Worm (Caenorhabditis elegans) whole organism, early embryonic: ENCODE data around the gene srd-59.

ENCODE experiments used
- B0310.2 ChIP-seq: sonication (generic microtip); optimal IDR thresholded peaks from 2 replicates; lab custom pipeline; 2016; ENCODE audit warnings: mild to moderate bottlenecking, missing genetic modification characterization, missing compliant biosample characterization
- F13C5.2 ChIP-seq: sonication (generic microtip); optimal IDR thresholded peaks from 2 replicates; lab custom pipeline; 2017; ENCODE audit warnings: mild to moderate bottlenecking, missing genetic modification characterization, inconsistent platforms, missing compliant biosample characterization
- aly-1 ChIP-seq: sonication (generic microtip); optimal IDR thresholded peaks from 2 replicates; lab custom pipeline; 2016; ENCODE audit warnings: missing genetic modification characterization, missing compliant biosample characterization
- ama-1 ChIP-seq: fragments of 150-350 bp; optimal IDR thresholded peaks from 2 replicates; lab custom pipeline; 2014
- ceh-13 ChIP-seq: fragments of 200-800 bp; sonication (Bioruptor generic); optimal IDR thresholded peaks from 2 replicates; lab custom pipeline; 2018; ENCODE audit warnings: mild to moderate bottlenecking, missing genetic modification characterization, missing compliant biosample characterization
- ceh-36 ChIP-seq: sonication (generic microtip); optimal IDR thresholded peaks from 2 replicates; lab custom pipeline; 2016; ENCODE audit warnings: missing genetic modification characterization, inconsistent platforms, missing compliant biosample characterization
- ets-7 ChIP-seq: sonication (generic microtip); optimal IDR thresholded peaks from 2 replicates; lab custom pipeline; 2016; ENCODE audit warnings: missing genotype, missing genetic modification characterization, missing compliant biosample characterization
- flt-1 ChIP-seq: fragments of 200-800 bp; sonication (Bioruptor generic); IDR thresholded peaks from 2 replicates; pipeline ENCODE4 v1.3.6; 2022; ENCODE audit warnings: missing genetic modification characterization, missing compliant biosample characterization
- hmbx-1 ChIP-seq: sonication (generic microtip); optimal IDR thresholded peaks from 2 replicates; lab custom pipeline; 2016; ENCODE audit warnings: mild to moderate bottlenecking, missing genetic modification characterization, missing compliant biosample characterization
- hmg-4 ChIP-seq: fragments of 200-800 bp; sonication (Bioruptor generic); optimal IDR thresholded peaks from 2 replicates; lab custom pipeline; 2018; ENCODE audit warnings: mild to moderate bottlenecking, missing genetic modification characterization, missing compliant biosample characterization
- hnd-1 ChIP-seq: sonication (generic microtip); optimal IDR thresholded peaks from 2 replicates; lab custom pipeline; 2016; ENCODE audit warnings: missing genetic modification characterization, missing compliant biosample characterization
- pes-1 ChIP-seq: fragments of 200-800 bp; sonication (Bioruptor generic); IDR thresholded peaks from 2 replicates; pipeline ENCODE4 v1.3.6; 2022; ENCODE audit warnings: missing genetic modification reagents, missing genetic modification characterization, missing compliant biosample characterization
- scrt-1 ChIP-seq: fragments of 200-800 bp; sonication (Bioruptor generic); IDR thresholded peaks from 2 replicates; pipeline ENCODE4 v1.3.6; 2022; ENCODE audit warnings: missing genetic modification characterization, missing compliant biosample characterization
- sea-1 ChIP-seq: fragments of 200-800 bp; sonication (Bioruptor generic); conservative IDR thresholded peaks from 2 replicates; pipeline ENCODE4 v1.3.6; 2022; ENCODE audit warnings: missing genetic modification characterization, missing compliant biosample characterization
- tbx-11 ChIP-seq: fragments of 200-800 bp; sonication (Bioruptor generic); IDR thresholded peaks from 2 replicates; pipeline ENCODE4 v1.3.6; 2022; ENCODE audit warnings: missing genetic modification characterization, missing compliant biosample characterization
- tbx-37 ChIP-seq: fragments of 200-800 bp; sonication (Bioruptor generic); conservative IDR thresholded peaks from 2 replicates; pipeline ENCODE4 v1.3.6; 2022; ENCODE audit warnings: missing genetic modification reagents, missing genetic modification characterization, missing compliant biosample characterization
- tra-4 ChIP-seq: sonication (generic microtip); optimal IDR thresholded peaks from 2 replicates; lab custom pipeline; 2017; ENCODE audit warnings: missing genetic modification characterization, missing compliant biosample characterization

Gene srd-59

ce11 chrII:7205388-7205787, at the start of gene srd-59:
TSS of gene srd-59 (plus strand) at chrII:7205688.
- TF ChIP-seq aly-1 (tag; lab: Kevin White, UChicago) (no peak), B0310.2 (tag; lab: Kevin White, UChicago) (no peak), hmg-4 (GFP tag; lab: Kevin White, UChicago) (no peak), sea-1 (GFP tag; lab: Robert Waterston, UW) (no peak), F13C5.2 (no peak), ama-1 (lab: Kevin White, UChicago) (no peak), ceh-13 (GFP tag; lab: Kevin White, UChicago) (no peak), tra-4 (tag; lab: Kevin White, UChicago) (no peak), tbx-37 (GFP tag; lab: Robert Waterston, UW) (no peak), scrt-1 (no peak), pes-1 (GFP tag; lab: Robert Waterston, UW) (no peak), ceh-36 (tag; lab: Kevin White, UChicago) (no peak), ets-7 (tag; lab: Kevin White, UChicago) (no peak), hmbx-1 (tag; lab: Kevin White, UChicago) (no peak), hnd-1 (no peak)

DNA sequence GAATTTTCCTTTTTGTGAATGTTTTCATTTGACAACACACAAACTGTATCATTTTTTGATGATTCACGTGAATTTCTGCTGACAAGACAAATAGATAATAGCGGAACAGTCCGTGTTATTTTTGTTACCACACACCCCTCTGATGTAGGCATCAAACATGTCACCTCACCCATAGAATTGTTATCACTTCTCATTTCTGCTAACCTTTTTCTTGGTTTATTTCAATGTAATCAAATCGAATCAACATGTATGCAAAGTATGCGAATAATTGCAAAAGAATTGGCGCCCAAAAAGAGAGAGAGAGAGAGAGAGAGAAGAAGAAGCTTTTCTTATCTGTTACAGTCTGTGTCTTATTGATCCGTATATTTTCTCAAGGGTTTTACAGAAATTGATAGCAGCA, 48.1 kb upstream of the srd-59 start:
- TF ChIP-seq hnd-1 = no peak
- no peak for TF ChIP-seq ceh-13 (GFP tag; lab: Kevin White, UChicago)
- no peak for TF ChIP-seq hmg-4 (GFP tag; lab: Kevin White, UChicago)
- TF ChIP-seq B0310.2 (tag; lab: Kevin White, UChicago) = no peak
- TF ChIP-seq tbx-11 (GFP tag; lab: Robert Waterston, UW) = no peak
- TF ChIP-seq scrt-1 = no peak
- TF ChIP-seq hmbx-1 (tag; lab: Kevin White, UChicago) = no peak
- no peak for TF ChIP-seq F13C5.2
- no peak for TF ChIP-seq sea-1 (GFP tag; lab: Robert Waterston, UW)
- TF ChIP-seq ceh-36 (tag; lab: Kevin White, UChicago) = no peak

DNA sequence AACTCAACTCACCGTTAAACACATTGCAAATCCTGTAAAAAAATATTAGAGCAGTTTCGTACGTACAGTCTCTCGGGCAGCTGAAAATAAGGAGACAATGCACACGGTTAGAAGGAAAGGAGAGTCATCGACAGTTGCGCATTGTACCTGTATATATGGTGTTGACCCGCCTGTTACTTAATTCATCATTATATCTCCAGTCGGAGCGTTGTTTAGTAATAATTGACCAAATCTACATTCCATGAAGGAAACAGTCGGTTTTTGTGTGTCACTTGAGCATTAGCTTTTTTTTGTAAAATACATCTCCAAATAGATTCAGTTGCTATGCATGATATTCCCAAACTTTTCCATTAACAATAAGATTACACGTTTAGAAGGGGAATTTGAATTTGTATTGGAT, 44.0 kb upstream of the srd-59 start, which contains the start of gene C27H5.12:
Gene C27H5.12 (minus strand): TSS at position 101 of the 400 bp plus-strand sequence.
- TF ChIP-seq tra-4 (tag; lab: Kevin White, UChicago) = no peak

DNA sequence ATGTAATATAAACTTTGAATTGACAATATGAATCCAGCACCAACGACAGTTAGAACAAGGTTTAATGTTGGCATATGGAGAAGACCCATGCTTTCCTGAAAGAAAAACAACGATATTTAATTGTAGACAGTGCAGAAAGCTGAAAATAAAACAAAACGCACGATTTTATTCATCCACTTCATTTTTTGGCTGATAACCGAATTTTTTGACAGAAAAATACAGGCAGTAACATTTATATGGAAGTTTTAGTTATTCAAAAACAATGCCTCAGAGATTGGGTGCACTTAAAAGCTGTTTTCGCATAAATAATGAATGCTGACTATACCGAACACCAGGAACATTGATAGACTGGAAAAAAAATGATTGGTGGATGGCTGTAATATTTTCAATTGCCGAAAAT, 39.7 kb upstream of the srd-59 start, which contains the start of gene mfsd-13.2:
Gene mfsd-13.2 (minus strand): TSS at position 101 of the 400 bp plus-strand sequence.
- TF ChIP-seq F13C5.2 (no peak), pes-1 (GFP tag; lab: Robert Waterston, UW) (no peak), ama-1 (lab: Kevin White, UChicago) (no peak), tbx-11 (GFP tag; lab: Robert Waterston, UW) (no peak), ets-7 (tag; lab: Kevin White, UChicago) (no peak), scrt-1 (no peak), hnd-1 (no peak), aly-1 (tag; lab: Kevin White, UChicago) (no peak), ceh-13 (GFP tag; lab: Kevin White, UChicago) (no peak), hmbx-1 (tag; lab: Kevin White, UChicago) (no peak), sea-1 (GFP tag; lab: Robert Waterston, UW) (no peak), flt-1 (GFP tag; lab: Robert Waterston, UW) (no peak), B0310.2 (tag; lab: Kevin White, UChicago) (no peak), ceh-36 (tag; lab: Kevin White, UChicago) (no peak), hmg-4 (GFP tag; lab: Kevin White, UChicago) (no peak)

- TF ChIP-seq tra-4 (tag; lab: Kevin White, UChicago) (no peak), ceh-36 (tag; lab: Kevin White, UChicago) (no peak), ama-1 (lab: Kevin White, UChicago) (no peak)
Observed at ce11 chrII:7166768-7167167, 38.7 kb upstream of the srd-59 start.

ce11 chrII:7168712-7169111, 36.8 kb upstream of the srd-59 start, which contains the start of gene col-36:
TSS of gene col-36 (minus strand) at chrII:7168812.
- no peak for TF ChIP-seq scrt-1
- TF ChIP-seq tra-4 (tag; lab: Kevin White, UChicago) = no peak
- TF ChIP-seq ama-1 (lab: Kevin White, UChicago) = no peak
- no peak for TF ChIP-seq sea-1 (GFP tag; lab: Robert Waterston, UW)
- no peak for TF ChIP-seq flt-1 (GFP tag; lab: Robert Waterston, UW)
- no peak for TF ChIP-seq hmg-4 (GFP tag; lab: Kevin White, UChicago)
- TF ChIP-seq pes-1 (GFP tag; lab: Robert Waterston, UW) = no peak

ce11 chrII:7171305-7171998, 34.0 kb upstream of the srd-59 start, which contains the start of gene dyf-13:
TSS of gene dyf-13 (minus strand) at chrII:7171355.
- TF ChIP-seq sea-1 (GFP tag; lab: Robert Waterston, UW) (no peak), scrt-1 (no peak), tbx-37 (GFP tag; lab: Robert Waterston, UW) (no peak), tbx-11 (GFP tag; lab: Robert Waterston, UW) (no peak), ceh-36 (tag; lab: Kevin White, UChicago) (no peak), tra-4 (tag; lab: Kevin White, UChicago) (no peak), ceh-13 (GFP tag; lab: Kevin White, UChicago) (no peak), ama-1 (lab: Kevin White, UChicago) (no peak), B0310.2 (tag; lab: Kevin White, UChicago) (no peak), pes-1 (GFP tag; lab: Robert Waterston, UW) (no peak), hmg-4 (GFP tag; lab: Kevin White, UChicago) (no peak), F13C5.2 (no peak), hmbx-1 (tag; lab: Kevin White, UChicago) (no peak)
